Worm (Caenorhabditis elegans) whole organism, L4 larva: Measurements from ENCODE around the gene sru-48.

ENCODE experiments used
- F10B5.3 ChIP-seq: sonication (generic microtip); optimal IDR thresholded peaks from 2 replicates; lab custom pipeline; 2016; ENCODE audit warnings: mild to moderate bottlenecking, missing genetic modification characterization, missing compliant biosample characterization
- Y48G9A.11 ChIP-seq: fragments of 200-800 bp; sonication (Bioruptor generic); IDR thresholded peaks from 2 replicates; pipeline ENCODE4 v1.3.6; 2022; ENCODE audit warnings: missing genetic modification reagents, missing genetic modification characterization, missing compliant biosample characterization
- aha-1 ChIP-seq: fragments of 150-350 bp; peaks from one replicate; lab custom pipeline; 2014; ENCODE audit warnings: missing biosample characterization, missing genetic modification characterization
- lin-38 ChIP-seq: fragments of 200-800 bp; sonication (Bioruptor generic); IDR thresholded peaks from 2 replicates; pipeline ENCODE4 v1.3.6; 2022; ENCODE audit warnings: missing genetic modification reagents, missing genetic modification characterization, missing compliant biosample characterization
- set-16 ChIP-seq: fragments of 200-800 bp; sonication (Bioruptor generic); IDR thresholded peaks from 2 replicates; pipeline ENCODE4 v1.3.6; 2022; ENCODE audit warnings: missing genetic modification reagents, missing genetic modification characterization, missing compliant biosample characterization
- unc-62 ChIP-seq, 3 experiments: fragments of 150-350 bp in 1 of 3; sonication (generic microtip); optimal IDR thresholded peaks in 2 of 3; peaks in 1 of 3; 1 replicate in 1 of 3; 2 replicates in 2 of 3; lab custom pipeline; 2014 to 2017; ENCODE audit warnings: missing biosample characterization in 3 of 3, missing genetic modification characterization in 3 of 3, missing genetic modification reagents in 3 of 3, missing genotype in 1 of 3

sru-48 gene

DNA sequence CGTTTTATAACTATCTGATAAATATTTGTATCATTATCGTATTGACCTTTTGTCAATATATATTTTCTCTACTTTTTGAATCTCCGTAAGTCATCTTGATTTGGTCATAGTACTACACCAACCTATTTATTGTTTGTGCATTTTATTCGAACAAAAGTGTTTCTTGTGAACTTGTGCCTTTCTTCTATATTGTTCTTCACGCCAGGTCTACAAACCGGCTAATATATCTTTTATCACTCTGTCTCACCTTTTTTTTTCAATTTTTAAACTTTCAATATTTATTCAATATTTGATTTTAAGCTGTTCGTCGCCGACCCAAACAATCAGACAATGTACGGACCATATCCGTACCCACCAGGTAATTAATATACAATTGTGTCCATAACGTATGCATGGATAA is 36.1 kb downstream of the sru-48 start, which contains the start of gene hrpa-2:
TSS of gene hrpa-2 (plus strand) at position 301 of the 400 bp plus-strand sequence.
- TF ChIP-seq F10B5.3 (tag; lab: Kevin White, UChicago) (no peak), lin-38 (GFP tag; lab: Robert Waterston, UW) (no peak)

DNA sequence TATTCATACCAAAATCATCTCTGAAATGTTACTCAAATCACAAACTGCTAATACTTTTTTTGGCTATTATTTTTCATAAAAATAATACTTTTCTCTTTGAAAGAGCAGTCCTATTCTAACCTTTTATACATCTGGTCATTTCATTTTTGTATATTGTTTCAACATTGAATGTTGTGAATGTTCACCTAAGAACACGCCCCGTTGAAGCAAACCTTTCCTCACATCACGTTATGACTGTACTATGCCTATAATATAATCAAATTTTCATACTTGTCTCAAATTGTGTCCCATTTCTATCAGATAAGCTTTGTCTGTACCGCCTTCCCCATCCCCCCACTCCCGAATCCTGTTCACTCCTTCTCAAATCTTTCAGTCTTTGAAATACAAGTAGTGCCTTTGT is 38.3 kb downstream of the sru-48 start:
- no peak for TF ChIP-seq Y48G9A.11 (GFP tag; lab: Robert Waterston, UW)
- peak; percentile 95 for TF ChIP-seq aha-1 (tag; lab: Kevin White, UChicago)

DNA sequence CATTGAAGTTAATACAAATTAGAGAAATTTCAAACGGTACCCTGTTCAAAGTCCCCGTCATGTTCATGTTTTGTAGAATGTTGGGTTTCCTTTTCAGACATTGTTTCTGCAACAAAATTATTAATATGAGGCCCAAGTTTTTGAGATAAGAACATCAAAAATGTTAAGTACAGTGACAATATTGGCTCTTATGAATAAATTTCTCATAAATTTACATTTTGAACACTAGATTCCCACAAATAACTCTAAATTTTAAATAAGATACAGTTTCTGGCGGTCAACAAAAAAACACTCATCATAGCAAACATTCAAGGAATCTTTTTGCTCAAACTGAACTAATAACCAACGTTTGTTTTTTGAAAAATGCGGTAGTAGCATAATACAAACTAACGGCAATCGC is 46.3 kb downstream of the sru-48 start, which contains the start of gene H28G03.3:
TSS of gene H28G03.3 (minus strand) at position 101 of the 400 bp plus-strand sequence.
- TF ChIP-seq set-16 (GFP tag; lab: Robert Waterston, UW) = no peak
- TF ChIP-seq unc-62 (GFP tag; optimal IDR thresholded peaks at IDR 0.05 in 1 of 2; lab: Kevin White, UChicago) = peak in 1 of 2 experiments; percentile 11
- no peak for TF ChIP-seq unc-62 (tag; optimal IDR thresholded peaks at IDR 0.05; lab: Kevin White, UChicago)
- TF ChIP-seq, all 104 proteins: peak for 1
